Worm (Caenorhabditis elegans) whole organism, L2 larva: Measurements from ENCODE around the gene sams-1.

Experiments used
- C34F6.9 ChIP-seq: fragments of 150-350 bp; optimal IDR thresholded peaks from 2 replicates; lab custom pipeline; 2014; ENCODE audit warnings: missing biosample characterization, missing genetic modification characterization
- F13H6.1 ChIP-seq: sonication (generic microtip); optimal IDR thresholded peaks from 2 replicates; lab custom pipeline; 2016; ENCODE audit warnings: missing genetic modification characterization, missing compliant biosample characterization
- R02D3.7 ChIP-seq: fragments of 150-350 bp; optimal IDR thresholded peaks from 2 replicates; lab custom pipeline; 2014; ENCODE audit warnings: missing biosample characterization, missing genetic modification characterization
- Y55F3AM.14 ChIP-seq: fragments of 200-800 bp; sonication (Bioruptor generic); optimal IDR thresholded peaks from 2 replicates; lab custom pipeline; 2018; ENCODE audit warnings: mild to moderate bottlenecking, missing genetic modification characterization, missing compliant biosample characterization
- ZK546.5 ChIP-seq: sonication (generic microtip); optimal IDR thresholded peaks from 2 replicates; lab custom pipeline; 2017; ENCODE audit warnings: missing biosample characterization, missing genetic modification characterization
- alr-1 ChIP-seq: fragments of 150-350 bp; optimal IDR thresholded peaks from 2 replicates; lab custom pipeline; 2014; ENCODE audit warnings: missing biosample characterization, missing genetic modification characterization
- aly-2 ChIP-seq: fragments of 150-350 bp; optimal IDR thresholded peaks from 2 replicates; lab custom pipeline; 2014; ENCODE audit warnings: missing biosample characterization, missing genetic modification characterization
- ama-1 ChIP-seq: fragments of 150-350 bp; optimal IDR thresholded peaks from 2 replicates; lab custom pipeline; 2018; ENCODE audit warnings: inconsistent platforms
- blmp-1 ChIP-seq: sonication (generic microtip); optimal IDR thresholded peaks from 2 replicates; lab custom pipeline; 2017; ENCODE audit warnings: missing genetic modification characterization, mild to moderate bottlenecking, missing compliant biosample characterization, antibody characterized with exemption, moderate library complexity; ENCODE audit not compliant: insufficient read depth
- ceh-16 ChIP-seq: fragments of 150-350 bp; optimal IDR thresholded peaks from 2 replicates; lab custom pipeline; 2014; ENCODE audit warnings: missing biosample characterization, missing genetic modification characterization
- ceh-82 ChIP-seq: fragments of 150-350 bp; optimal IDR thresholded peaks from 2 replicates; lab custom pipeline; 2014; ENCODE audit warnings: missing biosample characterization, missing genetic modification characterization
- crh-2 ChIP-seq: sonication (generic microtip); optimal IDR thresholded peaks from 2 replicates; lab custom pipeline; 2017; ENCODE audit warnings: missing biosample characterization, missing genetic modification characterization
- dmd-4 ChIP-seq: sonication (generic microtip); optimal IDR thresholded peaks from 2 replicates; lab custom pipeline; 2017; ENCODE audit warnings: missing biosample characterization, missing genetic modification characterization
- egl-27 ChIP-seq: sonication (generic microtip); optimal IDR thresholded peaks from 3 replicates; lab custom pipeline; 2017; ENCODE audit warnings: missing biosample characterization, missing genetic modification reagents, missing genetic modification characterization
- elt-1 ChIP-seq: fragments of 150-350 bp; optimal IDR thresholded peaks from 2 replicates; lab custom pipeline; 2014; ENCODE audit warnings: missing biosample characterization, missing genetic modification characterization
- elt-3 ChIP-seq: sonication (generic microtip); optimal IDR thresholded peaks from 2 replicates; lab custom pipeline; 2017; ENCODE audit warnings: missing biosample characterization, missing genetic modification characterization
- fos-1 ChIP-seq: fragments of 150-350 bp; optimal IDR thresholded peaks from 2 replicates; lab custom pipeline; 2014; ENCODE audit warnings: missing biosample characterization, missing genetic modification characterization
- lin-11 ChIP-seq: fragments of 150-350 bp; sonication (generic microtip); optimal IDR thresholded peaks from 2 replicates; lab custom pipeline; 2014; ENCODE audit warnings: missing biosample characterization, missing genetic modification characterization, inconsistent platforms, mixed read lengths
- lin-13 ChIP-seq: fragments of 150-350 bp; optimal IDR thresholded peaks from 2 replicates; lab custom pipeline; 2014; ENCODE audit warnings: missing biosample characterization, missing genetic modification reagents, missing genetic modification characterization
- lin-39 ChIP-seq: fragments of 150-350 bp; optimal IDR thresholded peaks from 2 replicates; lab custom pipeline; 2014; ENCODE audit warnings: missing biosample characterization, missing genetic modification reagents, missing genetic modification characterization
- lsy-2 ChIP-seq, 2 experiments: fragments of 150-350 bp in 1 of 2; sonication (generic microtip) in 1 of 2; optimal IDR thresholded peaks; 2 replicates each; lab custom pipeline; 2014 to 2017; ENCODE audit warnings: missing biosample characterization in 2 of 2, missing genetic modification characterization in 2 of 2
- mab-5 ChIP-seq: fragments of 150-350 bp; optimal IDR thresholded peaks from 2 replicates; lab custom pipeline; 2014; ENCODE audit warnings: missing biosample characterization, missing genetic modification characterization
- mbf-1 ChIP-seq: sonication (generic microtip); optimal IDR thresholded peaks from 2 replicates; lab custom pipeline; 2017; ENCODE audit warnings: missing biosample characterization, missing genetic modification characterization
- mdl-1 ChIP-seq, 2 experiments: fragments of 150-350 bp in 1 of 2; sonication (generic microtip) in 1 of 2; optimal IDR thresholded peaks; 2 replicates each; lab custom pipeline; 2017; ENCODE audit warnings: missing biosample characterization in 2 of 2, missing genetic modification characterization in 2 of 2
- nhr-10 ChIP-seq: sonication (generic microtip); optimal IDR thresholded peaks from 2 replicates; lab custom pipeline; 2017; ENCODE audit warnings: missing biosample characterization, missing genetic modification characterization
- nhr-11 ChIP-seq: fragments of 150-350 bp; optimal IDR thresholded peaks from 2 replicates; lab custom pipeline; 2014; ENCODE audit warnings: missing biosample characterization, missing genetic modification characterization
- nhr-12 ChIP-seq: fragments of 150-350 bp; optimal IDR thresholded peaks from 2 replicates; lab custom pipeline; 2014; ENCODE audit warnings: missing biosample characterization, missing genetic modification characterization
- nhr-129 ChIP-seq: fragments of 150-350 bp; optimal IDR thresholded peaks from 2 replicates; lab custom pipeline; 2014; ENCODE audit warnings: missing biosample characterization, missing genetic modification characterization
- nhr-21 ChIP-seq: fragments of 150-350 bp; optimal IDR thresholded peaks from 2 replicates; lab custom pipeline; 2014; ENCODE audit warnings: missing biosample characterization, missing genetic modification characterization
- nhr-23 ChIP-seq: fragments of 150-350 bp; optimal IDR thresholded peaks from 2 replicates; lab custom pipeline; 2014; ENCODE audit warnings: missing biosample characterization, missing genetic modification reagents, missing genetic modification characterization
- nhr-237 ChIP-seq: fragments of 150-350 bp; optimal IDR thresholded peaks from 2 replicates; lab custom pipeline; 2014; ENCODE audit warnings: missing biosample characterization, missing genetic modification characterization
- nhr-25 ChIP-seq: fragments of 150-350 bp; sonication (generic microtip); optimal IDR thresholded peaks from 3 replicates; lab custom pipeline; 2014; ENCODE audit warnings: missing biosample characterization, missing genetic modification characterization
- nhr-6 ChIP-seq: fragments of 150-350 bp; optimal IDR thresholded peaks from 2 replicates; lab custom pipeline; 2014; ENCODE audit warnings: missing biosample characterization, missing genetic modification characterization
- nhr-77 ChIP-seq: fragments of 150-350 bp; optimal IDR thresholded peaks from 2 replicates; lab custom pipeline; 2014; ENCODE audit warnings: missing biosample characterization, missing genetic modification characterization
- sem-4 ChIP-seq: fragments of 150-350 bp; optimal IDR thresholded peaks from 2 replicates; lab custom pipeline; 2014; ENCODE audit warnings: missing biosample characterization, missing genetic modification reagents, missing genetic modification characterization
- sma-3 ChIP-seq: sonication (generic microtip); optimal IDR thresholded peaks from 2 replicates; lab custom pipeline; 2016; ENCODE audit warnings: missing genetic modification reagents, missing genetic modification characterization, missing compliant biosample characterization
- sma-9 ChIP-seq, 2 experiments: fragments of 150-350 bp in 1 of 2; sonication (generic microtip) in 1 of 2; optimal IDR thresholded peaks; 2 replicates each; lab custom pipeline; 2014 to 2016; ENCODE audit warnings: missing genetic modification characterization in 2 of 2, mild to moderate bottlenecking in 1 of 2, missing biosample characterization in 1 of 2, missing compliant biosample characterization in 1 of 2, missing genetic modification reagents in 1 of 2, moderate library complexity in 1 of 2
- snpc-4 ChIP-seq: fragments of 150-350 bp; optimal IDR thresholded peaks from 2 replicates; lab custom pipeline; 2014; ENCODE audit warnings: missing biosample characterization, missing genetic modification characterization
- unc-39 ChIP-seq: fragments of 150-350 bp; optimal IDR thresholded peaks from 2 replicates; lab custom pipeline; 2014; ENCODE audit warnings: missing biosample characterization, missing genetic modification characterization
- unc-55 ChIP-seq: fragments of 150-350 bp; sonication (generic microtip); optimal IDR thresholded peaks from 3 replicates; lab custom pipeline; 2014; ENCODE audit warnings: missing biosample characterization, missing genetic modification reagents, missing genetic modification characterization
- unc-62 ChIP-seq: fragments of 150-350 bp; optimal IDR thresholded peaks from 2 replicates; lab custom pipeline; 2014; ENCODE audit warnings: missing biosample characterization, missing genetic modification reagents, missing genetic modification characterization
- zag-1 ChIP-seq: fragments of 150-350 bp; optimal IDR thresholded peaks from 2 replicates; lab custom pipeline; 2014; ENCODE audit warnings: missing biosample characterization, missing genetic modification characterization
- ztf-1 ChIP-seq: fragments of 200-800 bp; sonication (Bioruptor generic); conservative IDR thresholded peaks from 2 replicates; pipeline ENCODE4 v1.3.6; 2022; ENCODE audit warnings: missing genetic modification characterization, missing compliant biosample characterization
- ztf-11 ChIP-seq: sonication (generic microtip); optimal IDR thresholded peaks from 2 replicates; lab custom pipeline; 2017; ENCODE audit warnings: missing biosample characterization, missing genetic modification characterization
- ztf-4 ChIP-seq: fragments of 150-350 bp; optimal IDR thresholded peaks from 2 replicates; lab custom pipeline; 2014; ENCODE audit warnings: missing biosample characterization, missing genetic modification characterization

Gene sams-1

DNA sequence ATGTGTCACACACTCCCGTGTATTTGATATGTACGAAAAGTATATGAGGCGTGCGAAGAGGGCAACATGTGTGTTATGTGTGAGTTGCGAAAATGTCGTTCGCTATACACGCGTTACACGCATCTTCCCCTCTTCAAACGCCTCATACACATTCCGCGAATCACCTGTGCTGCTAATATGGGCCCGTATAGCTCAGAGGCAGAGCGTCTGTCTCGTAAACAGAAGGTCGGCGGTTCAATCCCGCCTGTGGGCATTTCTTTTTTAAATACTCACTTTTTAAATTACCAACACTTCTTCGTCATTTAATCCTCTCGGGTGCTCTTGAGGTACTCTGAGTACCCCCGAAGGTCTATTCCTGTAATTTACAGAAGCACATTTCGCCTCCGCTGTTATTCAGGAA is 32.2 kb upstream of the sams-1 start:
- TF ChIP-seq blmp-1 (tag; lab: Kevin White, UChicago) (no peak), nhr-237 (tag; lab: Kevin White, UChicago) (no peak), mdl-1 (tag; optimal IDR thresholded peaks at IDR 0.05; lab: Kevin White, UChicago) (no peak), elt-1 (tag; lab: Kevin White, UChicago) (no peak), lin-13 (GFP tag; lab: Kevin White, UChicago) (no peak), sem-4 (tag; lab: Kevin White, UChicago) (no peak)
- TF ChIP-seq, all 48 proteins: peak for 0

DNA sequence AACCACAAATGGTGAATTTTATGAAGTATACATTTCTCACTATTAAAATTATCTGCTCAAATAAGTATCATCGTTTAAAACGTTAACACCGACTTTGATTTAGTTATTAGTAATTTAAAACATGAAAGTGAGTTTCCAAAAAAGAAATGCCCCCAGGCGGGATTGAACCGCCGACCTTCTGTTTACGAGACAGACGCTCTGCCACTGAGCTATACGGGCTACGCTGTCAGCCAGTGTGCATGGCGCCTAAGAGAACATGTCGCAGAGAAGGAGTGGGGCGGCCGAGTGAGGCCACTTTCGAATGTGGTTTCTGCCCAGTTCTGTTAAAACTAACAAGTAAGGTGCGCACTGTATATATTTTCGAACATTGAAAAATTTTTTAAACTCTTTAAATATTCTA is 30.8 kb upstream of the sams-1 start:
- TF ChIP-seq ztf-11 (tag; lab: Kevin White, UChicago), result no peak
- peak; percentile 58 for TF ChIP-seq nhr-129 (tag; lab: Kevin White, UChicago)
- no peak for TF ChIP-seq elt-1 (tag; lab: Kevin White, UChicago)
- peak in 1 of 2 experiments; percentile 4 for TF ChIP-seq mdl-1 (tag; optimal IDR thresholded peaks at IDR 0.05; lab: Kevin White, UChicago)
- peak; percentile 43 for TF ChIP-seq lin-11 (tag; lab: Kevin White, UChicago)
- TF ChIP-seq nhr-11, result no peak
- TF ChIP-seq sma-9 (GFP tag; optimal IDR thresholded peaks at IDR 0.05; lab: Kevin White, UChicago), result peak; percentile 60
- no peak for TF ChIP-seq sma-9 (tag; optimal IDR thresholded peaks at IDR 0.05; lab: Kevin White, UChicago)
- TF ChIP-seq nhr-21 (tag; lab: Kevin White, UChicago), result peak; percentile 36
- TF ChIP-seq crh-2 (tag; lab: Kevin White, UChicago), result peak; percentile 26
- peak; percentile 7 for TF ChIP-seq C34F6.9 (tag; lab: Kevin White, UChicago)
- TF ChIP-seq egl-27 (tag; lab: Kevin White, UChicago), result peak; percentile 20
- TF ChIP-seq sma-3 (GFP tag; lab: Kevin White, UChicago), result peak; percentile 36
- no peak for TF ChIP-seq unc-39 (tag; lab: Kevin White, UChicago)
- TF ChIP-seq unc-55, result peak; percentile 48
- peak; percentile 53 for TF ChIP-seq lin-13 (GFP tag; lab: Kevin White, UChicago)
- peak; percentile 30 for TF ChIP-seq F13H6.1 (tag; lab: Kevin White, UChicago)
- TF ChIP-seq zag-1, result peak; percentile 27
- peak in 1 of 2 experiments; percentile 24 for TF ChIP-seq lsy-2 (tag; optimal IDR thresholded peaks at IDR 0.05; lab: Kevin White, UChicago)
- peak; percentile 21 for TF ChIP-seq fos-1 (tag; lab: Kevin White, UChicago)

DNA sequence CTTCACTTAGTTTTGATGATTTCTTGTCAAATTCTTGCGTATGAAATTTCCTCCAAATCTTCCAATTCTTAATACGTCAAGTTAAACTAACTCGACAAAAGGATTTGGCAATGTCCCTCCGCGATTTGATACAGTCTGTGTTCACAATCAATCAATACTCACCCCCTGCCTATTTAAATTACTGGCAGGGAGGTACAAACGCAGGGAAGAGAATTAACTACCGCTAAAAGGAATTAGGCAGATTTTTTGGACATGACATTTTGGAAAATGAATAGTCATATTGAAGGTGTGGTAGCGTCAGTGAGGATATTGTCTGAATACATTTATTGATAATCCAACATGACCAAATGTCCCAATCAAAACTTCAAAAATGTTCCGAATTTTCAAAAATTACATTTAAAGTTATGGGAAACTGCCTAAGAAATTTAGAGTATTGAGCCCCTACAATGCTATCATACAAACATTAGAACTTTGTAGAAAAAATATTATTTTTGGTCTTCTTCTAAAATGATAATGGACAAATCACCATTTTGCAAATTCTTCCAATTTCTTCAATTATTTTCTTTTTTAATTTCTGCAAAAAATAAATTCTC is 28.3 kb upstream of the sams-1 start:
- peak; percentile 75 for TF ChIP-seq dmd-4
- peak; percentile 99 for TF ChIP-seq sma-3 (GFP tag; lab: Kevin White, UChicago)
- peak; percentile 93 for TF ChIP-seq unc-62 (GFP tag; lab: Kevin White, UChicago)
- peak; percentile 96 for TF ChIP-seq ceh-82
- no peak for TF ChIP-seq elt-1 (tag; lab: Kevin White, UChicago)
- peak; percentile 77 for TF ChIP-seq ztf-11 (tag; lab: Kevin White, UChicago)
- peak; percentile 99 for TF ChIP-seq nhr-6 (tag; lab: Kevin White, UChicago)
- peak; percentile 78 for TF ChIP-seq R02D3.7
- 0 out of 2 replicates have a peak, but pooled peaks have one; percentile 55 for TF ChIP-seq ztf-1
- peak; percentile 92 for TF ChIP-seq ceh-16 (tag; lab: Kevin White, UChicago)
- TF ChIP-seq lin-13 (GFP tag; lab: Kevin White, UChicago), result peak; percentile 99
- peak; percentile 91 for TF ChIP-seq snpc-4
- TF ChIP-seq nhr-21 (tag; lab: Kevin White, UChicago), result peak; percentile 100
- peak; percentile 98 for TF ChIP-seq mab-5 (tag; lab: Kevin White, UChicago)
- TF ChIP-seq Y55F3AM.14 (GFP tag; lab: Kevin White, UChicago), result peak; percentile 92
- peak; percentile 99 for TF ChIP-seq egl-27 (tag; lab: Kevin White, UChicago)
- TF ChIP-seq elt-3, result peak; percentile 77
- TF ChIP-seq blmp-1 (tag; lab: Kevin White, UChicago), result peak; percentile 93
- peak; percentile 98 for TF ChIP-seq C34F6.9 (tag; lab: Kevin White, UChicago)
- TF ChIP-seq nhr-11, result peak; percentile 62
- peak; percentile 93 for TF ChIP-seq lin-39 (tag; lab: Kevin White, UChicago)
- TF ChIP-seq mbf-1, result peak; percentile 75
- TF ChIP-seq nhr-23, result no peak
- TF ChIP-seq nhr-12, result peak; percentile 70
- peak; percentile 99 for TF ChIP-seq nhr-10 (tag; lab: Kevin White, UChicago)
- TF ChIP-seq nhr-25 (tag; lab: Kevin White, UChicago), result peak; percentile 98
- TF ChIP-seq lsy-2 (tag; optimal IDR thresholded peaks at IDR 0.05; lab: Kevin White, UChicago), result peak; percentile 95 to 97
- peak; percentile 100 for TF ChIP-seq nhr-129 (tag; lab: Kevin White, UChicago)
- peak; percentile 96 for TF ChIP-seq nhr-237 (tag; lab: Kevin White, UChicago)
- peak; percentile 76 for TF ChIP-seq lin-11 (tag; lab: Kevin White, UChicago)
- TF ChIP-seq ZK546.5 (tag; lab: Kevin White, UChicago), result peak; percentile 71
- TF ChIP-seq alr-1 (tag; lab: Kevin White, UChicago), result no peak
- TF ChIP-seq fos-1 (tag; lab: Kevin White, UChicago), result peak; percentile 98
- TF ChIP-seq F13H6.1 (tag; lab: Kevin White, UChicago), result peak; percentile 98
- TF ChIP-seq ztf-4 (tag; lab: Kevin White, UChicago), result peak; percentile 91
- peak; percentile 96 for TF ChIP-seq zag-1
- TF ChIP-seq nhr-77 (tag; lab: Kevin White, UChicago), result peak; percentile 98
- peak; percentile 51 for TF ChIP-seq ama-1 (lab: Kevin White, UChicago)
- no peak for TF ChIP-seq aly-2 (tag; lab: Kevin White, UChicago)
